Fruit fly (Drosophila melanogaster) whole organism, wandering third instar larva: ENCODE data around the gene Sdic3.
"Not testable (repeated sequence)": the region's sequence is repeated elsewhere in the genome, so short reads cannot be mapped to it uniquely, and the experiment has no call there.

Source experiments
- Abd-B ChIP-seq: fragments of >200 bp; optimal IDR thresholded peaks from 2 replicates; lab custom pipeline; 2017; ENCODE audit warnings: missing biosample characterization, missing genetic modification characterization
- CG32264 ChIP-seq: fragments of 200-800 bp; sonication (Bioruptor generic); optimal IDR thresholded peaks from 2 replicates; lab custom pipeline; 2016; ENCODE audit warnings: missing biosample characterization, missing genetic modification characterization
- CG9705 ChIP-seq: fragments of 200-800 bp; sonication (Bioruptor generic); optimal IDR thresholded peaks from 2 replicates; lab custom pipeline; 2018; ENCODE audit warnings: missing biosample characterization, mild to moderate bottlenecking, missing genetic modification characterization
- Dfd ChIP-seq: fragments of >200 bp; optimal IDR thresholded peaks from 2 replicates; lab custom pipeline; 2017; ENCODE audit warnings: missing biosample characterization, missing genetic modification characterization
- Dif ChIP-seq: fragments of 200-275, 200-300 bp; sonication (Bioruptor generic); optimal IDR thresholded peaks from 2 replicates; lab custom pipeline; 2018; ENCODE audit warnings: missing biosample characterization, missing genetic modification characterization; ENCODE audit not compliant: partially characterized antibody
- GATAd ChIP-seq: sonication (Bioruptor generic); optimal IDR thresholded peaks from 2 replicates; lab custom pipeline; 2016; ENCODE audit warnings: missing biosample characterization, missing genetic modification characterization
- HLH106 ChIP-seq: fragments of 200-800 bp; optimal IDR thresholded peaks from 3 replicates; lab custom pipeline; 2019; ENCODE audit warnings: missing biosample characterization, mild to moderate bottlenecking, missing genetic modification characterization, moderate library complexity
- Hnf4 ChIP-seq: fragments of 200-800 bp; sonication (Bioruptor generic); optimal IDR thresholded peaks from 2 replicates; lab custom pipeline; 2016; ENCODE audit warnings: missing biosample characterization, mild to moderate bottlenecking, missing genetic modification characterization
- Hr78 ChIP-seq: fragments of >200 bp; optimal IDR thresholded peaks from 2 replicates; lab custom pipeline; 2017; ENCODE audit warnings: missing biosample characterization, missing genetic modification characterization
- Hr83 ChIP-seq: fragments of 200-300 bp; sonication (Bioruptor generic); optimal IDR thresholded peaks from 2 replicates; lab custom pipeline; 2016; ENCODE audit warnings: missing biosample characterization, mild to moderate bottlenecking, missing genetic modification characterization, moderate library complexity; ENCODE audit not compliant: poor library complexity, severe bottlenecking
- Jra ChIP-seq: sonication (Bioruptor generic); optimal IDR thresholded peaks from 2 replicates; lab custom pipeline; 2016; ENCODE audit warnings: missing biosample characterization, missing genetic modification characterization
- Mio ChIP-seq: sonication (Bioruptor generic); optimal IDR thresholded peaks from 2 replicates; lab custom pipeline; 2016; ENCODE audit warnings: missing biosample characterization, missing genetic modification characterization
- Myc ChIP-seq: fragments of >200 bp; optimal IDR thresholded peaks from 2 replicates; lab custom pipeline; 2017
- OdsH ChIP-seq: fragments of 200-800 bp; sonication (Bioruptor generic); optimal IDR thresholded peaks from 2 replicates; lab custom pipeline; 2016; ENCODE audit warnings: missing biosample characterization, mild to moderate bottlenecking, missing genetic modification characterization
- Sp1 ChIP-seq: fragments of 200-800 bp; sonication (Bioruptor generic); optimal IDR thresholded peaks from 3 replicates; lab custom pipeline; 2019; ENCODE audit warnings: missing biosample characterization, mild to moderate bottlenecking, missing genetic modification characterization, moderate library complexity
- br ChIP-seq: fragments of 200-800 bp; sonication (Bioruptor generic); optimal IDR thresholded peaks from 2 replicates; lab custom pipeline; 2016; ENCODE audit warnings: missing biosample characterization, missing genetic modification characterization
- brk ChIP-seq: fragments of 200-800 bp; sonication (Bioruptor generic); optimal IDR thresholded peaks from 2 replicates; lab custom pipeline; 2016; ENCODE audit warnings: missing biosample characterization, mild to moderate bottlenecking, missing genetic modification characterization
- dl ChIP-seq, 2 experiments: fragments of 175-275, 200-275 bp in 1 of 2; fragments of 200-275 bp in 1 of 2; sonication (Bioruptor generic); optimal IDR thresholded peaks; lab custom pipeline; 2018; ENCODE audit warnings: mild to moderate bottlenecking in 2 of 2, missing biosample characterization in 2 of 2, missing genetic modification characterization in 2 of 2, moderate library complexity in 2 of 2; ENCODE audit not compliant: partially characterized antibody in 2 of 2, insufficient read depth in 1 of 2
- dsf ChIP-seq: sonication (Bioruptor generic); optimal IDR thresholded peaks from 2 replicates; lab custom pipeline; 2016; ENCODE audit warnings: missing biosample characterization, missing genetic modification characterization, borderline replicate concordance
- ey ChIP-seq: fragments of 200-800 bp; sonication (Bioruptor generic); optimal IDR thresholded peaks from 2 replicates; lab custom pipeline; 2016; ENCODE audit warnings: missing biosample characterization, missing genetic modification characterization
- fru ChIP-seq: fragments of 200-800 bp; sonication (Bioruptor generic); optimal IDR thresholded peaks from 3 replicates; lab custom pipeline; 2016; ENCODE audit warnings: missing biosample characterization, mild to moderate bottlenecking, missing genetic modification characterization
- h ChIP-seq: fragments of 200-800 bp; sonication (Bioruptor generic); optimal IDR thresholded peaks from 3 replicates; lab custom pipeline; 2016; ENCODE audit warnings: missing biosample characterization, mild to moderate bottlenecking, missing genetic modification characterization
- lola ChIP-seq: fragments of >200 bp; optimal IDR thresholded peaks from 2 replicates; lab custom pipeline; 2017; ENCODE audit warnings: missing biosample characterization, missing genetic modification characterization
- pan ChIP-seq: fragments of >200 bp; optimal IDR thresholded peaks from 2 replicates; lab custom pipeline; 2017
- psq ChIP-seq: fragments of 200-800 bp; sonication (Bioruptor generic); optimal IDR thresholded peaks from 3 replicates; lab custom pipeline; 2017; ENCODE audit warnings: missing biosample characterization, mild to moderate bottlenecking, missing genetic modification characterization, moderate library complexity
- rgr ChIP-seq: fragments of 200-800 bp; sonication (Bioruptor generic); optimal IDR thresholded peaks from 3 replicates; lab custom pipeline; 2016; ENCODE audit warnings: missing biosample characterization, mild to moderate bottlenecking, missing genetic modification characterization
- sage ChIP-seq: fragments of 200-800 bp; sonication (Bioruptor generic); optimal IDR thresholded peaks from 2 replicates; lab custom pipeline; 2016; ENCODE audit warnings: missing biosample characterization, mild to moderate bottlenecking, missing genetic modification characterization
- sv ChIP-seq: fragments of 200-800 bp; sonication (Bioruptor generic); optimal IDR thresholded peaks from 3 replicates; lab custom pipeline; 2016; ENCODE audit warnings: missing biosample characterization, missing genetic modification characterization
- tai ChIP-seq: sonication (Bioruptor generic); optimal IDR thresholded peaks from 2 replicates; lab custom pipeline; 2016; ENCODE audit warnings: missing biosample characterization, missing genetic modification characterization
- woc ChIP-seq: sonication (Bioruptor generic); optimal IDR thresholded peaks from 2 replicates; lab custom pipeline; 2016; ENCODE audit warnings: missing biosample characterization, mild to moderate bottlenecking, missing genetic modification characterization

Sdic3 gene

DNA sequence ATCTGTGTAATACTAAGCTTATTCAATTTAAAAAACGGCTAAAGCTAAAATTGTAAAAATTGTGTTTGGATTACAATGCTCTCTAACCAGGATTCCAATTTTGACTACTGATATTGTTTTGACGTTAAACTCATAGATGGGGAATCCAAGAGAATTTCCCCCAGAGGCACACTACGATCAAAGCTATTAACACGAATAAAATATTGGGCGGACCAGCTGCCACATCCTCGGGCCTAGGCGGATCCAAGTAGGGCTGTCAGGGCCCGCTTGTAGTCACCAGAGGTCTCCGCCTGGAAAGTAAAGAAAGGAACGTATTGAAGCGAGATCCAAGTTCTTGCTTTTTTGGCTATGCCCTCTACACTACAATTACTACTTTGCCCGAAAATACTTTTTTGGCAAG lies at the start of gene Sdic3:
Gene Sdic3, minus strand, starts transcription at position 101 of the 400 bp plus-strand sequence.
- TF ChIP-seq sage, GATAd, fru (GFP tag; lab: Kevin White, UChicago): not testable (repeated sequence)

DNA sequence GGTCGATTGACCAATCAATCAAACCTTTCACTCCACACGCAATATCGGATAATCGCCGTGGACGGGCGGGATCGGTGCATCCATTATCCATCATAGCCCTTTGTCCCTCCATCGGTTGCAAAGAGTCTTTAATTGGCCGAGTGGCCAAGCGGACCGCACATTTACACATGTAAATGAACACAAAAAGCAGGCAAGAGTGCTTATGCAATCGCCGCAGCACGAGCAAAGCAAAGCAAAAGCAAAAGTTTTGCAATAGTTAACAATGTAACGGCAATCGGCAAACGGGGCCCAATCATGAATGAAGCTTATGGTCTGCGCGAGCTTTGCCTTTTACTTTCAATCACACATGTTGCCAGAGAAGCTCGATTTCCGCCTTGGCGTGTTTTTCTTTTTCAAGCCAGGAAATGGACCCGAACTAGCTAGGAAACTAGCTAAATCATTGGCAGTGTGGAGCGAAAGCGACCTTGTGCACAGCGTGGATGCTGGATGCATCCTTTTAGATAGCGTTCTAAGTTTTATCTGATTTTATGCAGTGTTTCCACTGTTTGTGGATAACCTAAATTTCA lies 49.3 kb upstream of the Sdic3 start:
- no peak for TF ChIP-seq Myc (lab: Kevin White, UChicago)
- TF ChIP-seq dsf (GFP tag; lab: Kevin White, UChicago), result no peak
- no peak for TF ChIP-seq Mio (GFP tag; lab: Kevin White, UChicago)
- no peak for TF ChIP-seq psq (GFP tag; lab: Kevin White, UChicago)
- no peak for TF ChIP-seq Dif (GFP tag; lab: Kevin White, UChicago)
- no peak for TF ChIP-seq Hr83 (GFP tag; lab: Kevin White, UChicago)
- no peak for TF ChIP-seq lola (GFP tag; lab: Kevin White, UChicago)
- TF ChIP-seq OdsH (GFP tag; lab: Kevin White, UChicago), result no peak
- TF ChIP-seq Abd-B (GFP tag; lab: Kevin White, UChicago), result no peak
- TF ChIP-seq rgr, result no peak
- TF ChIP-seq fru (GFP tag; lab: Kevin White, UChicago), result no peak
- TF ChIP-seq dl (GFP tag; optimal IDR thresholded peaks at IDR 0.05; lab: Kevin White, UChicago; ENCODE audit: insufficient read depth in 1 of 2, partially characterized antibody in 2 of 2), result no peak
- TF ChIP-seq, all 38 proteins: peak for 0

DNA sequence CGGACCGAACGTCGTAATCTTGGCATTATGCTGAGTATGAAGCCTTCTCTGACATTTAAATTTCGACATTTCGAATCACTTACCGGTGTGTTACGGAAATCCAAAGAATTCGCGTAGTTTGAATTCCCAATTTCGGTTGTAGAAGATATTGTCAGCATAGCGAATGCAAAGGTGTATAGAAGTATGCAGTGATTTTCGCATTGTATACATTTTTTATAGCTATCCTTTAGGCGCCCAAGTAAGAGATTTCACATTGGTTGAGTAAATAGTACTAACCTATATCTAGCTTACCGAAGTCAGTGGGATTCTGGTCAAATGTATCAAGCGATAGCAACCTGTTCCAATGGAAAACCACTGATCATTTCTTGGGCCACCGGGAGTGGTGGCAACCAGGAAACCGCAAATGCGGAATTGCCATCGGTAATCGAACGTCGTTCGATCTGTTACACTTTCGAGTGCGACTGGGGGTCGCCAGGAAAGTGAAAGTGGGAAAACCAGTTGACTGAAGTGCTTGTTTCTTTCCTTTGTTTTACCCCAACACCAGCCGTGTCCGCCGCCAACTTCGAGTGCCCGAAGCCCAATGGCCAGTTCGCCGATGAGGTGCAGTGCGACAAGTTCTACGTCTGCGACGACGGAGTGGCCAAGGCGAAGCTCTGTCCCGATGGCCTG lies 46.6 kb upstream of the Sdic3 start:
- no peak for TF ChIP-seq h (GFP tag; lab: Kevin White, UChicago)
- no peak for TF ChIP-seq Jra (GFP tag; lab: Kevin White, UChicago)
- no peak for TF ChIP-seq brk
- TF ChIP-seq dl (GFP tag; optimal IDR thresholded peaks at IDR 0.05; lab: Kevin White, UChicago; ENCODE audit: insufficient read depth in 1 of 2, partially characterized antibody in 2 of 2), result no peak
- TF ChIP-seq Sp1 (GFP tag; lab: Kevin White, UChicago), result no peak
- no peak for TF ChIP-seq tai (GFP tag; lab: Kevin White, UChicago)
- no peak for TF ChIP-seq HLH106 (tag; lab: Kevin White, UChicago)
- no peak for TF ChIP-seq woc (GFP tag; lab: Kevin White, UChicago)
- TF ChIP-seq Hnf4 (GFP tag; lab: Kevin White, UChicago), result no peak
- TF ChIP-seq psq (GFP tag; lab: Kevin White, UChicago), result no peak
- TF ChIP-seq rgr, result no peak
- no peak for TF ChIP-seq Hr78
- TF ChIP-seq Dfd (GFP tag; lab: Kevin White, UChicago), result no peak
- TF ChIP-seq CG9705, result no peak
- TF ChIP-seq GATAd (GFP tag; lab: Kevin White, UChicago), result no peak
- no peak for TF ChIP-seq Dif (GFP tag; lab: Kevin White, UChicago)
- TF ChIP-seq CG32264 (GFP tag; lab: Kevin White, UChicago), result no peak
- no peak for TF ChIP-seq sage (GFP tag; lab: Kevin White, UChicago)
- no peak for TF ChIP-seq ey (GFP tag; lab: Kevin White, UChicago)

DNA sequence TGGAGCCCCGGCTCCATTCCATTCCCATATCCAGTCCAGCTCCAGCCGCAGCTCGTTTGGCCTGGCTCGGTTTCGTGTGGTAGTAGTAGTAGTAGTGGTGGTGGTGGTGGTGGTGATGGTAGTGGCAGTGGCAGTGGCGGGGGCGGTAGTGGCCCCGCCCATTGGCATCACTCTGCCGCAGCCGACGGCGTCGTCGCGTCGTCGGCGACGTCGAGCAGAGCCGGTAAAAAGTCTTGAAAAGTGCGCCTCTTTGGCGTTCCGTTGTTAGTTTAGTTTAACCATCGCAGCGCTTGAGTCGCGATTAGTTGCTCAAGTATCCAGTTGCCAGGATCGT lies 45.5 kb upstream of the Sdic3 start, which contains the start of gene obst-A:
Gene obst-A, plus strand, starts transcription at position 248 of the 334 bp plus-strand sequence.
- no peak for TF ChIP-seq sv (GFP tag; lab: Kevin White, UChicago)
- TF ChIP-seq brk, result no peak
- no peak for TF ChIP-seq lola (GFP tag; lab: Kevin White, UChicago)
- TF ChIP-seq tai (GFP tag; lab: Kevin White, UChicago), result no peak
- TF ChIP-seq br (GFP tag; lab: Kevin White, UChicago), result no peak
- no peak for TF ChIP-seq Dif (GFP tag; lab: Kevin White, UChicago)
- TF ChIP-seq CG32264 (GFP tag; lab: Kevin White, UChicago), result no peak
- no peak for TF ChIP-seq Hr78
- TF ChIP-seq dl (GFP tag; optimal IDR thresholded peaks at IDR 0.05; lab: Kevin White, UChicago; ENCODE audit: insufficient read depth in 1 of 2, partially characterized antibody in 2 of 2), result no peak
- TF ChIP-seq pan, result no peak
- no peak for TF ChIP-seq Jra (GFP tag; lab: Kevin White, UChicago)
